Worm (Caenorhabditis elegans) whole organism, late embryonic: ENCODE data around the gene T12A7.9.

Experiments used
- C08G9.2 ChIP-seq: sonication (generic microtip); optimal IDR thresholded peaks from 2 replicates; lab custom pipeline; 2016; ENCODE audit warnings: mild to moderate bottlenecking, missing genetic modification characterization, moderate library complexity, missing compliant biosample characterization
- C38D4.7 ChIP-seq: fragments of 200-800 bp; sonication (Bioruptor generic); optimal IDR thresholded peaks from 2 replicates; lab custom pipeline; 2018; ENCODE audit warnings: mild to moderate bottlenecking, missing genetic modification characterization, moderate library complexity, missing compliant biosample characterization
- K02D7.2 ChIP-seq: sonication (generic microtip); optimal IDR thresholded peaks from 2 replicates; lab custom pipeline; 2017; ENCODE audit warnings: mild to moderate bottlenecking, missing genetic modification characterization, missing compliant biosample characterization
- K09A11.1 ChIP-seq: sonication (generic microtip); optimal IDR thresholded peaks from 2 replicates; lab custom pipeline; 2017; ENCODE audit warnings: antibody characterized with exemption, mild to moderate bottlenecking, missing genetic modification characterization, missing compliant biosample characterization; ENCODE audit not compliant: insufficient read depth
- T23F11.4 ChIP-seq: fragments of 200-800 bp; sonication (Bioruptor generic); optimal IDR thresholded peaks from 2 replicates; lab custom pipeline; 2018; ENCODE audit warnings: mild to moderate bottlenecking, missing genetic modification characterization, missing compliant biosample characterization
- Y22D7AL.16 ChIP-seq: sonication (generic microtip); optimal IDR thresholded peaks from 2 replicates; lab custom pipeline; 2016; ENCODE audit warnings: missing genetic modification characterization, missing compliant biosample characterization
- ama-1 ChIP-seq: fragments of 150-350 bp; optimal IDR thresholded peaks from 2 replicates; lab custom pipeline; 2014
- ceh-18 ChIP-seq: sonication (generic microtip); optimal IDR thresholded peaks from 2 replicates; lab custom pipeline; 2016; ENCODE audit warnings: missing genetic modification characterization, missing compliant biosample characterization
- ceh-19 ChIP-seq: fragments of 200-800 bp; sonication (Bioruptor generic); optimal IDR thresholded peaks from 2 replicates; lab custom pipeline; 2018; ENCODE audit warnings: mild to moderate bottlenecking, missing genetic modification characterization, missing compliant biosample characterization
- ceh-2 ChIP-seq: sonication (generic microtip); optimal IDR thresholded peaks from 2 replicates; lab custom pipeline; 2016; ENCODE audit warnings: missing genotype, missing genetic modification characterization, missing compliant biosample characterization
- ceh-22 ChIP-seq: sonication (generic microtip); optimal IDR thresholded peaks from 2 replicates; lab custom pipeline; 2017; ENCODE audit warnings: missing biosample characterization, missing genetic modification characterization
- ceh-30 ChIP-seq: fragments of 150-350 bp; optimal IDR thresholded peaks from 2 replicates; lab custom pipeline; 2014; ENCODE audit warnings: missing biosample characterization, missing genetic modification characterization
- ceh-31 ChIP-seq: sonication (generic microtip); optimal IDR thresholded peaks from 2 replicates; lab custom pipeline; 2016; ENCODE audit warnings: missing genetic modification characterization, missing compliant biosample characterization
- ceh-48 ChIP-seq: sonication (generic microtip); optimal IDR thresholded peaks from 2 replicates; lab custom pipeline; 2016; ENCODE audit warnings: missing genetic modification characterization, inconsistent platforms, missing compliant biosample characterization
- ceh-6 ChIP-seq: fragments of 200-800 bp; sonication (Bioruptor generic); optimal IDR thresholded peaks from 2 replicates; lab custom pipeline; 2018; ENCODE audit warnings: mild to moderate bottlenecking, missing genetic modification characterization, missing compliant biosample characterization
- ceh-9 ChIP-seq: sonication (generic microtip); optimal IDR thresholded peaks from 2 replicates; lab custom pipeline; 2016; ENCODE audit warnings: mild to moderate bottlenecking, missing genetic modification characterization, inconsistent platforms, missing compliant biosample characterization
- dmd-4 ChIP-seq: sonication (generic microtip); optimal IDR thresholded peaks from 2 replicates; lab custom pipeline; 2016; ENCODE audit warnings: borderline replicate concordance, missing genetic modification characterization, missing compliant biosample characterization
- dve-1 ChIP-seq: sonication (generic microtip); optimal IDR thresholded peaks from 2 replicates; lab custom pipeline; 2017; ENCODE audit warnings: antibody characterized with exemption, mild to moderate bottlenecking, missing genetic modification characterization, missing compliant biosample characterization
- elt-2 ChIP-seq: sonication (generic microtip); optimal IDR thresholded peaks from 2 replicates; lab custom pipeline; 2016; ENCODE audit warnings: missing genetic modification reagents, missing genetic modification characterization, missing compliant biosample characterization
- ets-4 ChIP-seq: sonication (generic microtip); optimal IDR thresholded peaks from 2 replicates; lab custom pipeline; 2016; ENCODE audit warnings: missing genetic modification characterization, missing compliant biosample characterization
- eyg-1 ChIP-seq: sonication (generic microtip); optimal IDR thresholded peaks from 2 replicates; lab custom pipeline; 2016; ENCODE audit warnings: missing genotype, missing genetic modification characterization, missing compliant biosample characterization
- fkh-10 ChIP-seq: fragments of 150-350 bp; optimal IDR thresholded peaks from 2 replicates; lab custom pipeline; 2014; ENCODE audit warnings: missing biosample characterization, missing genetic modification reagents, missing genetic modification characterization
- hlh-6 ChIP-seq: sonication (generic microtip); optimal IDR thresholded peaks from 2 replicates; lab custom pipeline; 2016; ENCODE audit warnings: missing genotype, missing genetic modification characterization, missing compliant biosample characterization
- lin-11 ChIP-seq: fragments of 200-800 bp; sonication (Bioruptor generic); optimal IDR thresholded peaks from 2 replicates; lab custom pipeline; 2018; ENCODE audit warnings: mild to moderate bottlenecking, missing genetic modification characterization, missing compliant biosample characterization
- mec-3 ChIP-seq: sonication (generic microtip); optimal IDR thresholded peaks from 2 replicates; lab custom pipeline; 2016; ENCODE audit warnings: borderline replicate concordance, missing genetic modification characterization, missing compliant biosample characterization
- nhr-11 ChIP-seq: fragments of 150-350 bp; optimal IDR thresholded peaks from 2 replicates; lab custom pipeline; 2014; ENCODE audit warnings: missing biosample characterization, missing genetic modification characterization
- odd-2 ChIP-seq: sonication (generic microtip); optimal IDR thresholded peaks from 2 replicates; lab custom pipeline; 2017; ENCODE audit warnings: antibody characterized with exemption, mild to moderate bottlenecking, missing genetic modification characterization, missing compliant biosample characterization
- pat-9 ChIP-seq: fragments of 200-800 bp; sonication (Bioruptor generic); optimal IDR thresholded peaks from 2 replicates; lab custom pipeline; 2018; ENCODE audit warnings: mild to moderate bottlenecking, missing genetic modification characterization, moderate library complexity, missing compliant biosample characterization
- pax-1 ChIP-seq: fragments of 150-350 bp; optimal IDR thresholded peaks from 2 replicates; lab custom pipeline; 2014; ENCODE audit warnings: missing biosample characterization, missing genetic modification characterization
- pha-2 ChIP-seq: sonication (generic microtip); optimal IDR thresholded peaks from 2 replicates; lab custom pipeline; 2017; ENCODE audit warnings: mild to moderate bottlenecking, missing genetic modification characterization, missing compliant biosample characterization
- pha-4 ChIP-seq: fragments of 150-350 bp; optimal IDR thresholded peaks from 2 replicates; lab custom pipeline; 2018; ENCODE audit warnings: missing biosample characterization, missing genetic modification reagents, missing genetic modification characterization
- pros-1 ChIP-seq: fragments of 150-350 bp; optimal IDR thresholded peaks from 2 replicates; lab custom pipeline; 2014; ENCODE audit warnings: missing biosample characterization, missing genetic modification reagents, missing genetic modification characterization
- ref-2 ChIP-seq: sonication (generic microtip); optimal IDR thresholded peaks from 2 replicates; lab custom pipeline; 2016; ENCODE audit warnings: missing genetic modification characterization, missing compliant biosample characterization
- rnt-1 ChIP-seq: sonication (generic microtip); optimal IDR thresholded peaks from 2 replicates; lab custom pipeline; 2016; ENCODE audit warnings: missing genetic modification characterization, missing compliant biosample characterization
- sdc-2 ChIP-seq: sonication (generic microtip); optimal IDR thresholded peaks from 2 replicates; lab custom pipeline; 2016; ENCODE audit warnings: missing genotype, missing genetic modification characterization, missing compliant biosample characterization
- sox-2 ChIP-seq: fragments of 200-800 bp; sonication (Bioruptor generic); IDR thresholded peaks from 2 replicates; pipeline ENCODE4 v1.3.6; 2022; ENCODE audit warnings: missing genetic modification reagents, missing genetic modification characterization, missing compliant biosample characterization
- sox-4 ChIP-seq: sonication (generic microtip); optimal IDR thresholded peaks from 2 replicates; lab custom pipeline; 2017; ENCODE audit warnings: mild to moderate bottlenecking, missing genetic modification characterization, inconsistent platforms, missing compliant biosample characterization
- syd-9 ChIP-seq: sonication (generic microtip); optimal IDR thresholded peaks from 2 replicates; lab custom pipeline; 2016; ENCODE audit warnings: mild to moderate bottlenecking, missing genetic modification characterization, moderate library complexity, missing compliant biosample characterization
- tbx-7 ChIP-seq: sonication (generic microtip); optimal IDR thresholded peaks from 2 replicates; lab custom pipeline; 2016; ENCODE audit warnings: missing genotype, missing genetic modification characterization, missing compliant biosample characterization
- unc-42 ChIP-seq: sonication (generic microtip); optimal IDR thresholded peaks from 2 replicates; lab custom pipeline; 2016; ENCODE audit warnings: missing genotype, missing genetic modification characterization, missing compliant biosample characterization
- unc-55 ChIP-seq: sonication (generic microtip); optimal IDR thresholded peaks from 2 replicates; lab custom pipeline; 2017; ENCODE audit warnings: missing biosample characterization, missing genetic modification reagents, missing genetic modification characterization
- ztf-16 ChIP-seq: sonication (generic microtip); optimal IDR thresholded peaks from 2 replicates; lab custom pipeline; 2017; ENCODE audit warnings: missing genetic modification characterization, missing compliant biosample characterization

T12A7.9 gene

DNA sequence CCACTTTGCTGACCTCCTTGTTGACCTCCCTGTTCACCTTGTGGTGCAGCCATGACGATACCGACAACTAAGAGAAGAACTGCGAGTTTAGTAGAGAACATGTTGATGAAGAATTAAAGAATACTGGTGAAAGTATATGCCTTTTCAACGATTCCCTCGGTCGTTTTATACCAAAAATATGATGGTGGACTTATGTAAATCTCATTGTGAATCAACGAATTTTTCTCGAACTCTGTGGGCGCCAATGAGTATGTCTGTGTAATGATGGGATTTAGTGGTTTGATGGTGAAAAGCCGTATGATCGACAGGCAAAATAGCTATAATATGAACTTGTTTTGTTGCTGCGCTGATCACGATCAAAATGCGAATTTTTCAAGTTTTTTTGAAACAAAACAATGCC is 18.5 kb downstream of the T12A7.9 start, which contains the start of gene K01A6.8:
K01A6.8 (minus strand) TSS at position 101 of the 400 bp plus-strand sequence.
- TF ChIP-seq lin-11 (tag; lab: Kevin White, UChicago) (no peak), nhr-11 (tag; lab: Kevin White, UChicago) (no peak), ets-4 (tag; lab: Kevin White, UChicago) (no peak), pros-1 (tag; lab: Kevin White, UChicago) (no peak), ceh-9 (no peak), ceh-6 (GFP tag; lab: Kevin White, UChicago) (no peak)

DNA sequence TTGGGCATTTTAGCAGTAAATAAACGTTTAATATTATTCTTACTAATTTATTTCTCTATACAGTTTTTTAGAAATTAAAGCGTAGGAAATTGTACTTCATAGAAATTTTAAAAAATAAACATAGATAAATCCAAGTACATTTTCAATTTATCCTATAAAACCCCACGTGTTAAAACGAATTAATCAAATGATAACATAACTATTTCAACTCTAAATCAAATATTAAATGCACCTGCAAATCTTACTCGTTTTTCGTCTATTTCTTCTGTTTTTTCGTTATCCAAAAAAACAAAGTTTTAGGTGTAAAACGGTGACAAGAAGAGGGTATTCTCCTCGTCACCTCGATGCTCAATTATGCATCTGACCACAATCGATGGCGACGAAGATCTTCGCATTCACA is 20.8 kb downstream of the T12A7.9 start, which contains the start of gene K01A6.6:
K01A6.6 (plus strand) TSS at position 301 of the 400 bp plus-strand sequence.
- TF ChIP-seq ceh-30 (tag; lab: Kevin White, UChicago) (no peak), ceh-18 (tag; lab: Kevin White, UChicago) (no peak)

DNA sequence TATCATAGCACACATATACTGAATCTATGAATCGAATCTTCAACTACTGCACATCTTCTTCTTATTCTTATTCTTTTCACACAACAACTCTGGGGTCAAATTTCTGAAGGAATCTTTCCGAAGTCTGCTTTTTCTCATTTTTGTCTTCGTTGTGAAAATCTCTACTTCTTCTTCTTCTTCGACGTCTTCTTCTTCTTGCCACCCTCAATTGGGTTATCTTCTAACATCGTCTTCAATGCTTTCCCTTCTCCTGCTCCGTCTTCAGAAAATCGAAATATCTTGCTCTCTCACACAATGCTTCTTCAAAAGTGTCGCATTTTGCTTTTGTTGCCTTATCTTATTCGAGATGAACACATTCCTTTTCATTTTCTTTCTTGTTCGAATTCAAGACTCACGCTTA is 32.6 kb downstream of the T12A7.9 start:
- TF ChIP-seq hlh-6 (tag; lab: Kevin White, UChicago) (no peak), unc-42 (peak; percentile 86)

DNA sequence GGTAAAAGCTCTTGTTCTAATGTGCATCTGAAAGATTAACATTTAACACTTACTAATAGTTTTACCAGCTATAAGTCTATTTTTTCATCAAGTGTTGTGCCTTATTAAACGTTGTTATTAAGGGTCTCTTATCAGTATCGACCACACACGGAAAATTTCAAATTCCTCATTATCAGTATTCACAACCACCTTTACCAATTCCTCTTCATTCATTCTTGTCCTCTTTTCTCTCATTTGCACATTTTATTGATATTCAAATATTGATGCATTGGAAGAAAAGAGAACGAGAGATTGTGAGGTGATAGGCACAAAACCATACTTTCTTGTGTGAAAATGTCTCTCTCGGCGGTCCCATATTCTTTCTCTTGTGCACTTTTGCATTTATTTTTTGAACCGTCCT is 33.9 kb downstream of the T12A7.9 start:
- no peak for TF ChIP-seq tbx-7 (tag; lab: Kevin White, UChicago)
- TF ChIP-seq elt-2 (tag; lab: Kevin White, UChicago) = peak; percentile 31
- TF ChIP-seq, all 69 proteins: peak for 1

DNA sequence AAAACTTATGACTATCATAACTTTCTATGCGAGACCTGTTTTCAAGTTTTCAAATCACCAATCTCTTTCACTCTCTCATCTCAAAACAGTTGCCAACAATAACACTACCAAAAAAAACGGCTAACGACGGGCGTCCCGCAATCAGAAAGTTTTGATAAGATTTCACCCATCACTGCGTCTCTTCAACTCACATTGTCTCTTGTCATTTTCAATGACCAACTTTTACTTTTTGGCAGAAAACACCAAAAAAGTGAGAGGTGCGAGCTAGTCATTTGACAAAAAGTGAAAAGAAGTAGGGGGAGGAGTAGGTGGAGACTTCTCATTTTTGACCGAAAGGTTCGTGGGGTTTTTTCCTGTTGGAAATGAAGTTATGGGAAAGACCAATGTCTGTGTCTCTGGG is 37.2 kb downstream of the T12A7.9 start:
- TF ChIP-seq ceh-18 (tag; lab: Kevin White, UChicago) (no peak), pax-1 (tag; lab: Kevin White, UChicago) (no peak), unc-55 (GFP tag; lab: Kevin White, UChicago) (no peak), odd-2 (tag; lab: Kevin White, UChicago) (no peak), ceh-19 (GFP tag; lab: Kevin White, UChicago) (no peak), K02D7.2 (tag; lab: Kevin White, UChicago) (no peak), ceh-2 (tag; lab: Kevin White, UChicago) (no peak), dve-1 (tag; lab: Kevin White, UChicago) (no peak), ceh-31 (tag; lab: Kevin White, UChicago) (no peak), ztf-16 (tag; lab: Kevin White, UChicago) (no peak), C38D4.7 (GFP tag; lab: Kevin White, UChicago) (no peak), eyg-1 (tag; lab: Kevin White, UChicago) (no peak), ama-1 (no peak), Y22D7AL.16 (tag; lab: Kevin White, UChicago) (no peak), ceh-9 (no peak), sox-4 (tag; lab: Kevin White, UChicago) (no peak), mec-3 (no peak), elt-2 (tag; lab: Kevin White, UChicago) (no peak)

DNA sequence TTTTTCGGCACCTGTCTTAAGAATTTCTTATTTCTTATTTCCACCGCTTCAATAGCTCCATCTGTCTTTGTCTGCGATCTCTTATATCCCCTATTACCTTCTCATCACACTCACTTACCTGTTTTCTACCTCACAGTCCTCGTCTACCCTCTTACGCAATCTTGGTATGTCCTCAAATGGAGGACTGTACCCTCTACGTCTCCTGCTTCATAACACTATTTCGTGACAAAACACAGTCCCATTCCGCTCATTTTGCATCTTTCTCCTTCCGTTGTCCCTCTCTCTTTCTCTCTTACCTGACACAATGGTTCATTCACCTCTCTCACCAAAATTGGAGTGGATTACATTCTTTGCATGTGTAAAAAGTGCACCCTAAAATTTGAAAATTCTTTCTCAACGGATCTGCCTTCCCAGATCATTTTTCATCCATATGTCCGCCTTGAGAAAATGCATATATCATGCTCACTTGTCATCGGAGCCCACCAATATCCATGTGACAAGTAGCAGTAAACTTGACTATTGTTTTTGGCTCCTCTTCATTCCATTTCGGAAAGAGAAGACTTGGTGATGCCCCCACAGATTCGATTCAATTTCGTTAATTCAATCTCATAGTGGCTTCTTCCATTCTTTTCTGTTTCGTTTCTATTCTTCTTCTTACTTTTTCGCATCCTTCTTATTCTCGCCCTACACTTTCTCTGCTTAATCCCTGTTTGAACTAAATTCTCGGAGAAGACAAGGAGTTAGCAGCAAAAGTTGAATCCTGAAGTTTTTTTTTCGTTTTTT is 38.5 kb downstream of the T12A7.9 start:
- TF ChIP-seq sox-4 (tag; lab: Kevin White, UChicago) (no peak), syd-9 (tag; lab: Kevin White, UChicago) (no peak), pha-4 (tag; lab: Kevin White, UChicago) (no peak), T23F11.4 (GFP tag; lab: Kevin White, UChicago) (no peak), dmd-4 (tag; lab: Kevin White, UChicago) (no peak), ref-2 (peak; percentile 59), ceh-18 (tag; lab: Kevin White, UChicago) (no peak), nhr-11 (tag; lab: Kevin White, UChicago) (no peak), C08G9.2 (tag; lab: Kevin White, UChicago) (no peak), pat-9 (no peak), sox-2 (GFP tag; lab: Robert Waterston, UW) (no peak), fkh-10 (peak; percentile 20), rnt-1 (tag; lab: Kevin White, UChicago) (no peak), ceh-22 (tag; lab: Kevin White, UChicago) (no peak), ceh-48 (no peak), unc-42 (peak; percentile 98), K09A11.1 (tag; lab: Kevin White, UChicago) (no peak), sdc-2 (no peak), ceh-6 (GFP tag; lab: Kevin White, UChicago) (no peak), pha-2 (tag; lab: Kevin White, UChicago) (no peak)
